Fruit fly (Drosophila melanogaster) Kc167 (cell line): ENCODE data around the gene CG9288.

Experiments
- Myc ChIP-seq: fragments of >200 bp; optimal IDR thresholded peaks from 2 replicates; lab custom pipeline; 2017; ENCODE audit warnings: missing external identifiers
- Sin3A ChIP-seq: fragments of >200 bp; optimal IDR thresholded peaks from 2 replicates; lab custom pipeline; 2018; ENCODE audit warnings: missing external identifiers
- h ChIP-seq: fragments of >200 bp; optimal IDR thresholded peaks from 3 replicates; lab custom pipeline; 2018; ENCODE audit warnings: missing external identifiers
- psq ChIP-seq: fragments of >200 bp; optimal IDR thresholded peaks from 2 replicates; lab custom pipeline; 2017; ENCODE audit warnings: missing external identifiers
- ttk ChIP-seq: sonication (Bioruptor generic); optimal IDR thresholded peaks from 2 replicates; lab custom pipeline; 2017; ENCODE audit warnings: missing external identifiers

- no peak for TF ChIP-seq ttk
- TF ChIP-seq Sin3A (lab: Kevin White, UChicago): no peak
- no peak for TF ChIP-seq h (lab: Kevin White, UChicago)
- TF ChIP-seq psq (lab: Kevin White, UChicago): no peak
- TF ChIP-seq Myc: no peak
Observed at dm6 chr3R:13782578-13782977, 3.2 kb downstream of the CG9288 start.
